Fruit fly (Drosophila melanogaster) whole organism, larva: ENCODE results near the gene CG46397.

Experiments used
- noc ChIP-seq: fragments of 200-800 bp; sonication (Bioruptor generic); optimal IDR thresholded peaks from 3 replicates; lab custom pipeline; 2019; ENCODE audit warnings: missing biosample characterization, mild to moderate bottlenecking, missing genetic modification characterization, moderate library complexity

The CG46397 gene

DNA sequence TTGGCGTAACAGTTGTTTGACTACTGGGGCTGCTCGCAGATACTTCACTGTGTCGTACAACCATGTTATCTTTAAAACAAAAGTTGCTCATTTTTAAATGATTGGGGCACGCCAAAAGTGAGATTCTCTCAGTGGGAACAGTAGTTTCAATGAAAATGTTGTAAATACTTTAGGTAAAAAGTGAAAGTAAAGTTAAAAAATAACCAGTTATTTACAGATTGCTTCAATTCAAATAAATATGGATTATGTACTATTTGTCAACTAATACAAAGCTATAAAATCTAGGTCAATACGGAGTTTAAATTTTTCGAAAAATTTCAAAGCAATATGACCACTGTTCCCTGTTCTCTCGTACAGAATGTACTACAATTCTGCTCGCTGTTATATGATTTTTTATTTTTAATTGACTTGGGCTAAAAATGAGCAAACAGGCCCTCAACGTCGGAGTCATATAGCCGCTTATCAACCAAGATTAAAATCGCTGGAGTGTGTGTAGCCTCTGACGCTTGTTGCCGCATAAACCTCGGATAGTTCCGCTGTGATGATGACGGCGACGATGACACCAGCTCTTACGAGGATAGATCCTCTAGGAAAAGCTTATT, 5.2 kb upstream of the CG46397 start, which contains the start of gene Argl:
Gene Argl (minus strand): TSS at position 370 of the 602 bp plus-strand sequence.
- TF ChIP-seq noc (tag; lab: Kevin White, UChicago): peak; percentile 72

DNA sequence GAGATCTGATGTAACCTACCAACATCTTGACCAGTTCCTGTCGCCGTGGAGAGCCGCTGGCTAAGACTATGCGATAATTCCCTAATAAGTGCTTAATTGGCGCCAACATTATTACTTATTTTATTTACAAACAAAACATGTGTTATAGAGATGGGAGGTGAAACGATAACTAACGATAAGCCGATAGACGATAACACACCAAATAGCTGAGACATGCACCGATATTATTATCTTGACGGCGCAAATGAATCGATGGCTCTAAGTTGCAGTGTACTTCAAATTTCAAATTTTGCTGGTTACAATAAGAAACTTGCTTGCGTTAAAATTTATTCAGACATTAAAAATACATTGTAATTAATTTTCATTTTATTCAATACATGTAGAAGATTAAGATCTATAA, 4.0 kb upstream of the CG46397 start, which contains the start of gene CG9515:
Gene CG9515 (minus strand): TSS at position 148 of the 400 bp plus-strand sequence.
- TF ChIP-seq noc (tag; lab: Kevin White, UChicago): no peak

DNA sequence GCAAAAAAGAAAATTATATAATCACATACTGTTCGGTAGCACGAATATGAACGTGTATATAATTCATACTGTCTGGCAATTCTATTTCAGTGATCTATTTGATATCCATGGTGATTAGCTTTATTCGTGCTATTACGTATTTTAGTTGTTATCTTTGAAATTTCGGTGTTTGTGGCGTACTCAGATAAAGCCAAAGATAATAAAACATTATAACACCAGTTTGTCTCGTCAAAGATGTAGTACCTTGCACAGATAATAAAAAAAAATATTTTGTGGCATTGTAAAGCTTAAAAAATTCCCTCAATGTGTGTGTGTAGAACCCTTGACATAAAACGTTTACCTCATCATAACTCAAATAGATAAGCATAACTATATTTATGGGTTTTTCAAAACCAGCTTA, 923 bp downstream of the CG46397 start:
- TF ChIP-seq noc (tag; lab: Kevin White, UChicago): peak; percentile 11

DNA sequence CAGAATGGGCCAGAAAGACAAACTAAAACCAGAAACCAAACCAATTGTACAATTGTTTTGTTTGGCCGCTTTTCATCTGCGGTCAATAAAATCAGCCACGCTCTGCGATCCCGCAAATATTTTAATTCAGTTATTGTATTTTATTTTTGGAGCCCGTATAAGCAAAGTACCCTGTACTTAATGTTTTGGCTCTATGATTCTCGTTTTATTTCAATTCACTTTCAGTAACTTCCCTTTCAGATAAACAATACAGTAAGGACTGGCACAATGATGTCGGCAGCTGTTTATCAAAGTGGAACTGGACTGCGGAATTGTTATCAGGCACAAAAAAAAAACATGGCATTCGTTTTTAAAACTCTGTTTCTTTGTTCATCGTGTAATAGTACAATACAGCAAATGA, 1.6 kb downstream of the CG46397 start:
- peak; percentile 29 for TF ChIP-seq noc (tag; lab: Kevin White, UChicago)

DNA sequence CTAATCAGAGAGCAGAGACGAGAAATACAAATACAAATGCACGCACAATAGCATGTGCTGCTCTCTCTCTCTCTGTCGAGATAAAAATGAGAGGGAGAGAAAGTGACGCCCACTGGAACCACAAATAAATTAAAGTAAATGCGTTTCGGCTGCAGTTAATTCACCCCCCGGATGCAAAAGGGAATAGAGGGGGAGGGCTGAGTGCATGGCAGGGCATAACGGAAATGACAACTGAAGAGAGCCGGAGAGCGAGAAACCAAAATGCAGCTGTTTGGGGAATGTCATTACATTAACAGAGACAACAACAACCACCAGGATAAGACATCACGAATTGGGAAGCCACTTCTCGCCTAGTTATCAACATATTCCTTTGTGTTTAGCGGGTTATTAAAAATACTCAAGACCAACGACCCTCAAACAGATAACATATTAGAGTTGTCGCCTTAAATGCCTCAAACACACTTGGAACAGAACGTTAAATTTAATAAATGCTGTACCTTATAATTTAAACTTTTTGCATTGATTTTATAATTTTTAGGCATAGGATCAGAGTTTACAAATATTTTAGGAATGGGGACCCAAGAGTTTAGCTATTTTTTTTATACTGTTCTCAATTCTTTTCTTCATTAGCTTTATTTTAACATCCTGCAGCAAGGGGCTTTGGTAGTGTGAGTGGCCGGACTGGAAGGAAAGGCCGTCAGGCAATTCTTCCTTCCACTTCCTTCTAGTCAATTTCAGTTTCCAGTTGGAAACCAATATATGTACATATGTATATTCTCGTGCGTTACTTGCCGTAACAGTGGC, 3.1 kb downstream of the CG46397 start:
- no peak for TF ChIP-seq noc (tag; lab: Kevin White, UChicago)

DNA sequence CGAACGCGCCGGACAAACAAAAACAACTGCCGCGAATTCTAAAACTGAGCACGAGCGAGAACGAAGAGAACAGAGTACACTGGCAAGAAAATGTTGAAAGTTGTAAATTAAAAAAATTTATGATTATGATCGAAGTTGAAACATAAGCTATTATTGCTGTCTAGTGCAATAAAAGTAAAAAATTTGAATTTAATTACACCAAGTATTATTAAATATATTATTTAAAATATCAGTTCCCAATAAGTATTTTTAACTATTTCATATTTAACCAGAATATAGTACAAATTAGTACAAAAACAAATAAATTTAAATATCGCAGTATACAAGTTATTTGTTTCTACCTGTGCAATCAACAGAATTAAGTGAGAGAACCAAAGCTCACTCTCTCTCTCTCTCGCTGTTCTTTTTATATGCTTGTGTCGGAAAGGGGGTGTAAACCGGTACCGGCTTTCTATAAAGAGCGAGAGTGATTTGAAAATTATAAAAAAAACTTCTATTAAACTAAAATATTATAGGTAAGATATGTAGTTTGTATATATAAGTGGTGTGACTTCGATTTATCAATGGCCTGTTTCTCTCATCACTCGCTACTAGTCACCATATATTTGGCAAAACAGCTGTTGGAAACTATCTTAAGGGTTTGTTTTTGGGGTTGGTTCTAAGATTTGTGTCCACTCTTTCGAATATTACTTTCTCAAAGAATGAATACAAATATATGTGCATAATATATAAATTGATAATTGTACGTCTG, 4.3 kb downstream of the CG46397 start, which contains the start of gene C1GalTA:
Gene C1GalTA (minus strand): TSS at position 33 of the 751 bp plus-strand sequence.
- peak; percentile 99 for TF ChIP-seq noc (tag; lab: Kevin White, UChicago)

DNA sequence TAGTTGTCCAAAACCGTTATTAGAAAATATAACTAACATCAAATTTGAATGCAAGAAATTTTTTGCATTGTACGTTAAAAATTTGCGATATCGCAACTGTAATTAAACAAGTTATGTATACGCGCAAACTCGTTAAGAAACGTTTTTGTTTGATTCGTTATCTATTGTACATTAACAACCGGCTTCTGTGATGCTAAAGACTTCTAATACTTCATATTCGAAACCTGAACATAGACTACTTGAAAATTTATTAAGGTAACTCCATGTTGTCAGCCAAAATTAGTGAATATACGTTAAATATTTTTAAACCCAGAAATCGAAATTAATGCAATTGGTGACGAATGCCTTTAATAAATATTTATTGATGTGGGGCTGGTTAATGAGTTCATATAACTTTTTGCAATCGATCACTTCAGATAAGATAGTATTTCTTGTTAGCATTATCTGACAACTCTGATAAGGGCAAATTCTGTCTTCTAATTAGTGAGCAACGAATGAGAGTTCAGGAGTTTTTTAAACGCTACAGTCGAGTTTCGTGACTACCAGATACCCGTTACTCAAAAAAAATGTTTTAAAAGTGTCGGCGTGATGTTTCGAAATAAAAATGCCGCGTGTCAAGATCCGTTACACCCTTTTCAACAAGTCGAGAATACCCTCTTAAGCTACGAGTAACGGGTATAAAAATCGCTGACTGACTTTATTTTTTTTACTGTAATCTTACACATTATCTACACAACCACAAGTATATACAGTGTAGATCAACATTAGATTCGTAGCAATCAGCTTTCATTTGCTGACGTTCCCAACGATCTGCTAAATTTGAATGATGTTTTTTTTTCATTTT, 5.3 kb downstream of the CG46397 start:
- peak; percentile 87 for TF ChIP-seq noc (tag; lab: Kevin White, UChicago)

DNA sequence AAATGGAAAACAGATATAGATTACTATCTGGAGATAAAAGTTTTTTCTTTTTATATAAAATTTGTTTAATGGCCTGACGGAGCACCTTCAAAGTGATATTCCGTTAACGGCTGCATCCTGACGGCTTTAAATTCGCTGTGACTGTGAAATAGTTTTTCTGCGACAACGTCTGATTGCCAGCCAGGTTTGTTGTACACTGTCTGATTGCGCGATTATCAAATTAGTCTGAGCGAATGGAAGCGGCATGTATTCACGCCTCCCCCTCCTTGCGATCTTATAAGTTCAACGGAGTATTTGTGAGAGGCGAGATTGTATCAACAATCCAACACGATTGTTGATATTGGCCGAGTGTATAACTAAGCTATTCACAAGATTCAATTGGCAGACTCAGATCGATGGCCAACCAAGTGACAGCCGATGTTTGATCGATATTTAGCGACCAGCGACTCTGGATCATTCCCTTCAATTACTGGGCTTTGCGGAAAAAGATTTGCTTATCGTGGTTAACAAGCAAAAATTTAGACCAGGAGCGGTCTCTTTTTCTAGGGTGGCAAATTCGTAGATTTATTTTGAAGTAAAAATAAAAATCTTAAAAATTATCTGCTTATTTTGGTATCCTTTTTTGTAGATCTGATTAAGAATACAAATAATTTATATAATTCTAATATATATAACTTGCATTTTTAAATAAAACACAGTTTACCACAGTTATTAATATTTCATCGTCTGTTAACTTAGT, 8.7 kb downstream of the CG46397 start:
- TF ChIP-seq noc (tag; lab: Kevin White, UChicago): peak; percentile 57

DNA sequence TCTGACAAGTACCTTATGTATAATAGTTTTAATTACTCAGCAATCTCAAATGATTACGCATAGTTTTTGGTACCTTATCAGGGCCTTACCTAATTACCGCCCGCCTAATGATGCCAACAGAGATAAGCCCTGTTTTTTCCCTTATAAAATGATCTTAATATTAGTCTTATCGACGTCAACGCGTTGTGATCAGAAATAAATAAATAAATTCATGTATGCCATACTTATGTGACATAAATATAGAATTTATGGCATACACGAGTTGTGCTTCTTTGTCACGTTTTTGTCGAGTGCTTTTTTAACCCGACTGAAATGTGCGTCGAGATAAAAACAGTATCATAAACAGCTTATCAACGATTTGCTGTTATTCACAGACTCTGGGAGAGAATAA, 9.3 kb downstream of the CG46397 start:
- TF ChIP-seq noc (tag; lab: Kevin White, UChicago): peak; percentile 1

DNA sequence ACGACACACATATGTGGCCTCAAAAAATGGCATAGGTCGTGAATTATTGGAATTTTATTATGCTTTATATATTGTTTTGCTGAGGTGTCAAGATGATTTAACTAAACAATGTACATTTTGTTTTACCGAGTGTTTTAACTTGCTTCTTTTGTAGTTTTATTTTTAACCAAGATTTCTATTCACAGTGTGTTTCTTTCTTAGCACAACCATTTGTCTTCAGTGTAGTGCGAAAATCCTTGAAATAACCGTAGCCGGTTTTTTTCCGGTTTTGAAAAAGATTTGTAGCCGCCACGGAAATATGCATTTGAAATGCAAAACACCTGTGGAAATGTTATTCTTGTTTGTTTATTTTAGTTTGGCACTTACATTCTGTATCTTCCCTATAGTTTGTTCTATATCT, 10.1 kb downstream of the CG46397 start:
- TF ChIP-seq noc (tag; lab: Kevin White, UChicago): no peak

DNA sequence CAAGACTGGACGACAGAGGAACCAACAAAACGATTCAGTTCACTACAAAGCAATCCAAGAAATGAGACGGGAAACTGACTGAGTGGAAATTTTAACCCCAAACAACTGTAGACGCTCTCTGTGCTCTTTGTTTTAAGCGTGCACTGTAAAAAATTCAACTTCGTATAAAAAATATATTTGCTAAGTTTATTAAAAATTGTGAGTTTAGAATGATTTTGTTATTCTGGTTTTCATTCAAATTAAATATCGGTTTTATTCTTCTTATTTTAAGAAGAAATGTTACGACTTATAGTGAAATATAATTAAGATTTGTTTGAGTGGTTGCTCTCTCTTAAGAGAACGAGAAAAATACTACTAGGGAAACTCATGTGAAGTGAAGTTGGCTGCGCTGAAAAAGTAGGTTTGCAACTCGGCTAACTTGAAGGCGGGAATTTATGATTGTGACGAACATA, 11.0 kb downstream of the CG46397 start:
- TF ChIP-seq noc (tag; lab: Kevin White, UChicago): peak; percentile 76

DNA sequence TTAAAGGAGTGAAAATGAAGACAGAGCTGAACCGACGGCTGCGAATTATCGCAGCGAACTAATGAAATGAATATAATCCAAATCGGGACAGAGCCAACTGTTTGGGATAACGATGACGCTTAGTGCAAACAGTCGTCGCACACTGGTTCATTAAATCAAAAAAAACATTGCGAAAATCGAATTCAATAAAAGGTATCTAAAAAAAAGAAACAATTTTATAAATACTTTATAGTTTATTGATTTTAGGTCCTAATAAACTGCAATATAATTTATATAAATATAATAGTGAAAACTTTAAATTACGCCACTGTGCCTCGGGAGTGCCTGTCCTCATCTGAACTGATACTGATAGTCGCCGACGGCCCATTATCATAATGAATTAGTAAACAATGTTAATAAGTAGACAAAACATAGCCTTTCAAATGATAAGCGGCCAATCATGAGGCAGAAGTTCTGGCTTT, 12.0 kb downstream of the CG46397 start, which contains the start of gene CG31886:
Gene CG31886 (minus strand): TSS at position 51 of the 461 bp plus-strand sequence.
- peak; percentile 85 for TF ChIP-seq noc (tag; lab: Kevin White, UChicago)

DNA sequence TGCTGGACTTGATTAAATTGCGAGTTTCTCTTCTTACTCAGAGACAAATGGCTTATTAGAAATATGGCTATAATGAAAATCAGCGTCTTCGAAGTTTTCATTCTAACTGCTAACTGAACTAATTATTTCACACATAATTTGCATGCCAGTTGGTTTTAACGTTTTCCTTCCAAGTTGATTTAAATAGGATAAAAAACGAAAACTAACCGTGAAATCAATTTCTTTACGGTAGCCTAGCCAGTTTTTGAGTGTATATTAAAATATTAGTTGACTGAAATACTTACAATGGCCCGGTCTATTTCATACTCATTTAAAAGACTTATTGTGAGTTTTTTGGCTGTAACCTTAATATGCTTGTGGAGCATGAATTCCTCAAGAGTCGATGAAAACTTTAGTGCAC, 15.2 kb downstream of the CG46397 start, which contains the start of the genes CG9525 and CG32985:
Gene CG9525 (minus strand): TSS at position 101 of the 400 bp plus-strand sequence.
Gene CG32985 (plus strand): TSS at position 280 of the 400 bp plus-strand sequence.
- no peak for TF ChIP-seq noc (tag; lab: Kevin White, UChicago)

DNA sequence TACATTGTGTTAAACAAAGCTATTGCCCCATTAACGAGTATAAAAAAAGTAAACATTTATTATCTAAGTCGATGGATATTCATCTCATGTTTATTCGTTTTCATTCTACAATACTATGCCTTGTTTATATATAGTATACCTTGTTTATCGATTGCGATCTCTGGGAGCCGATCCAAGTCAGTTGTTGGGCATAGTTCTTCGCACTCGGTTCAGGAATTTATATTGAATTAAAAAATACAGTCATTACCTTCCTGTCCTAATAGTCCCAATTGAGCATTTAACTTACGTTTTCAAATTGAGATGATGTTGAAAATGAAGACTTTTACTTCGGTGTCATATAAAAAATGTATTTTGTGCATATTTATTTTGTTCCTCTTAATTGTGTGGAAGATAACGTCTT, 17.6 kb downstream of the CG46397 start, which contains the start of gene CG32984:
Gene CG32984 (plus strand): TSS at position 301 of the 400 bp plus-strand sequence.
- no peak for TF ChIP-seq noc (tag; lab: Kevin White, UChicago)
